Worm (Caenorhabditis elegans) whole organism, early embryonic: ENCODE measurements around the gene dmsr-15.

Experiments used
- B0310.2 ChIP-seq: sonication (generic microtip); optimal IDR thresholded peaks from 2 replicates; lab custom pipeline; 2016; ENCODE audit warnings: mild to moderate bottlenecking, missing genetic modification characterization, missing compliant biosample characterization
- hmg-4 ChIP-seq: fragments of 200-800 bp; sonication (Bioruptor generic); optimal IDR thresholded peaks from 2 replicates; lab custom pipeline; 2018; ENCODE audit warnings: mild to moderate bottlenecking, missing genetic modification characterization, missing compliant biosample characterization
- tra-4 ChIP-seq: sonication (generic microtip); optimal IDR thresholded peaks from 2 replicates; lab custom pipeline; 2017; ENCODE audit warnings: missing genetic modification characterization, missing compliant biosample characterization

ce11 chrV:6870004-6870403, 41.3 kb upstream of the dmsr-15 start, which contains the start of gene frpr-18:
- no peak for TF ChIP-seq hmg-4 (GFP tag; lab: Kevin White, UChicago)
- no peak for TF ChIP-seq tra-4 (tag; lab: Kevin White, UChicago)
- no peak for TF ChIP-seq B0310.2
